Fruit fly (Drosophila melanogaster) whole organism, embryonic: ENCODE results near the gene ppl.

Experiments used
- CG4404 ChIP-seq: fragments of 200-800 bp; sonication (Bioruptor generic); IDR thresholded peaks from 2 replicates; pipeline ENCODE4 v1.3.6; 2022; ENCODE audit warnings: missing biosample characterization, missing genetic modification characterization
- amos ChIP-seq: fragments of 200-800 bp; sonication (Bioruptor generic); IDR thresholded peaks from 2 replicates; pipeline ENCODE4 v1.3.6; 2022; ENCODE audit warnings: missing biosample characterization, missing genetic modification characterization; ENCODE audit not compliant: partially characterized antibody
- ham ChIP-seq: fragments of 200-800 bp; sonication (Bioruptor generic); IDR thresholded peaks from 2 replicates; pipeline ENCODE4 v1.3.6; 2022; ENCODE audit warnings: missing biosample characterization, missing genetic modification characterization
- zf30C ChIP-seq: fragments of 200-800 bp; sonication (Bioruptor generic); optimal IDR thresholded peaks from 3 replicates; lab custom pipeline; 2018; ENCODE audit warnings: missing biosample characterization, mild to moderate bottlenecking, missing genetic modification characterization

- TF ChIP-seq amos (GFP tag; lab: Robert Waterston, UW): no peak
- no peak for TF ChIP-seq CG4404 (GFP tag; lab: Robert Waterston, UW)
- TF ChIP-seq zf30C (GFP tag; lab: Kevin White, UChicago): no peak
- no peak for TF ChIP-seq ham
These were observed 40.6 kb upstream of the ppl start for dm6 chr3L:21321807-21322503.
